Worm (Caenorhabditis elegans) whole organism, mixed stage, embryonic: ENCODE results near the gene hpr-17.

Experiments
- M03D4.4 ChIP-seq: sonication (generic microtip); optimal IDR thresholded peaks from 2 replicates; lab custom pipeline; 2017; ENCODE audit warnings: mild to moderate bottlenecking, missing genetic modification characterization, missing compliant biosample characterization
- bed-3 ChIP-seq: fragments of 200-800 bp; sonication (Bioruptor generic); optimal IDR thresholded peaks from 3 replicates; lab custom pipeline; 2018; ENCODE audit warnings: mild to moderate bottlenecking, missing genetic modification characterization, moderate library complexity, missing compliant biosample characterization
- blmp-1 ChIP-seq: fragments of 150-350 bp; optimal IDR thresholded peaks from 2 replicates; lab custom pipeline; 2014; ENCODE audit warnings: missing biosample characterization, missing genetic modification characterization
- ceh-39 ChIP-seq: fragments of 150-350 bp; optimal IDR thresholded peaks from 2 replicates; lab custom pipeline; 2014; ENCODE audit warnings: missing biosample characterization, missing genetic modification characterization
- ceh-43 ChIP-seq: fragments of 200-800 bp; sonication (Bioruptor generic); optimal IDR thresholded peaks from 2 replicates; lab custom pipeline; 2018; ENCODE audit warnings: mild to moderate bottlenecking, missing genetic modification characterization, moderate library complexity, missing compliant biosample characterization
- ceh-83 ChIP-seq: fragments of 200-800 bp; sonication (Bioruptor generic); optimal IDR thresholded peaks from 2 replicates; lab custom pipeline; 2018; ENCODE audit warnings: mild to moderate bottlenecking, missing genetic modification characterization, missing compliant biosample characterization
- ces-1 ChIP-seq: fragments of 150-350 bp; optimal IDR thresholded peaks from 2 replicates; lab custom pipeline; 2014; ENCODE audit warnings: missing biosample characterization, missing genetic modification reagents, missing genetic modification characterization
- cnd-1 ChIP-seq: fragments of 200-800 bp; sonication (Bioruptor generic); optimal IDR thresholded peaks from 2 replicates; lab custom pipeline; 2018; ENCODE audit warnings: mild to moderate bottlenecking, missing genetic modification characterization, missing compliant biosample characterization
- drap-1 ChIP-seq: fragments of 200-800 bp; sonication (Bioruptor generic); optimal IDR thresholded peaks from 3 replicates; lab custom pipeline; 2018; ENCODE audit warnings: mild to moderate bottlenecking, missing genetic modification characterization, missing compliant biosample characterization
- elt-1 ChIP-seq: sonication (generic microtip); optimal IDR thresholded peaks from 2 replicates; lab custom pipeline; 2017; ENCODE audit warnings: missing genetic modification characterization, mild to moderate bottlenecking, missing compliant biosample characterization, antibody characterized with exemption, moderate library complexity, borderline replicate concordance; ENCODE audit not compliant: insufficient read depth
- elt-3 ChIP-seq: fragments of 150-350 bp; optimal IDR thresholded peaks from 2 replicates; lab custom pipeline; 2014; ENCODE audit warnings: missing biosample characterization, missing genetic modification characterization
- flh-1 ChIP-seq: fragments of 200-800 bp; sonication (Bioruptor generic); optimal IDR thresholded peaks from 2 replicates; lab custom pipeline; 2018; ENCODE audit warnings: mild to moderate bottlenecking, missing genetic modification characterization, moderate library complexity, missing compliant biosample characterization
- ham-2 ChIP-seq: fragments of 200-800 bp; sonication (Bioruptor generic); optimal IDR thresholded peaks from 2 replicates; lab custom pipeline; 2018; ENCODE audit warnings: mild to moderate bottlenecking, missing genetic modification characterization, missing compliant biosample characterization
- hlh-1 ChIP-seq: fragments of 150-350 bp; optimal IDR thresholded peaks from 2 replicates; lab custom pipeline; 2014; ENCODE audit warnings: missing biosample characterization, missing genetic modification reagents, missing genetic modification characterization
- lin-32 ChIP-seq: fragments of 200-800 bp; sonication (Bioruptor generic); optimal IDR thresholded peaks from 2 replicates; lab custom pipeline; 2018; ENCODE audit warnings: mild to moderate bottlenecking, missing genetic modification characterization, missing compliant biosample characterization
- lsy-2 ChIP-seq: fragments of 150-350 bp; optimal IDR thresholded peaks from 2 replicates; lab custom pipeline; 2014; ENCODE audit warnings: missing biosample characterization, missing genetic modification characterization
- mab-5 ChIP-seq: fragments of 150-350 bp; optimal IDR thresholded peaks from 2 replicates; lab custom pipeline; 2014; ENCODE audit warnings: missing biosample characterization, missing genetic modification characterization
- mep-1 ChIP-seq: fragments of 150-350 bp; optimal IDR thresholded peaks from 2 replicates; lab custom pipeline; 2017; ENCODE audit warnings: missing biosample characterization, missing genetic modification reagents, missing genetic modification characterization, inconsistent platforms
- mls-2 ChIP-seq: sonication (generic microtip); optimal IDR thresholded peaks from 2 replicates; lab custom pipeline; 2016; ENCODE audit warnings: mild to moderate bottlenecking, missing genetic modification characterization, moderate library complexity, missing compliant biosample characterization
- nhr-12 ChIP-seq: fragments of 150-350 bp; optimal IDR thresholded peaks from 2 replicates; lab custom pipeline; 2014; ENCODE audit warnings: missing biosample characterization, missing genetic modification characterization
- nhr-2 ChIP-seq: fragments of 150-350 bp; optimal IDR thresholded peaks from 2 replicates; lab custom pipeline; 2014; ENCODE audit warnings: missing biosample characterization, missing genetic modification characterization
- nhr-237 ChIP-seq: fragments of 150-350 bp; optimal IDR thresholded peaks from 2 replicates; lab custom pipeline; 2014; ENCODE audit warnings: missing biosample characterization, missing genetic modification characterization
- nhr-28 ChIP-seq: fragments of 150-350 bp; optimal IDR thresholded peaks from 2 replicates; lab custom pipeline; 2014; ENCODE audit warnings: missing biosample characterization, missing genetic modification characterization
- nhr-76 ChIP-seq: sonication (generic microtip); optimal IDR thresholded peaks from 2 replicates; lab custom pipeline; 2017; ENCODE audit warnings: missing biosample characterization, missing genetic modification characterization
- pha-4 ChIP-seq: fragments of 150-350 bp; optimal IDR thresholded peaks from 2 replicates; lab custom pipeline; 2018; ENCODE audit warnings: missing biosample characterization, missing genetic modification reagents, missing genetic modification characterization
- sem-2 ChIP-seq: fragments of 200-800 bp; sonication (Bioruptor generic); optimal IDR thresholded peaks from 2 replicates; lab custom pipeline; 2018; ENCODE audit warnings: mild to moderate bottlenecking, missing genetic modification characterization, missing compliant biosample characterization
- snpc-4 ChIP-seq: fragments of 150-350 bp; optimal IDR thresholded peaks from 2 replicates; lab custom pipeline; 2014; ENCODE audit warnings: missing biosample characterization, missing genetic modification characterization
- sptf-1 ChIP-seq: sonication (generic microtip); optimal IDR thresholded peaks from 2 replicates; lab custom pipeline; 2017; ENCODE audit warnings: mild to moderate bottlenecking, missing genetic modification characterization, moderate library complexity, missing compliant biosample characterization
- tbx-8 ChIP-seq: fragments of 200-800 bp; sonication (Bioruptor generic); optimal IDR thresholded peaks from 2 replicates; lab custom pipeline; 2018; ENCODE audit warnings: mild to moderate bottlenecking, missing genetic modification characterization, moderate library complexity, missing compliant biosample characterization
- unc-120 ChIP-seq: sonication (generic microtip); optimal IDR thresholded peaks from 2 replicates; lab custom pipeline; 2017; ENCODE audit warnings: missing genetic modification characterization, missing compliant biosample characterization; ENCODE audit not compliant: poor library complexity, severe bottlenecking
- unc-39 ChIP-seq: fragments of 150-350 bp; optimal IDR thresholded peaks from 2 replicates; lab custom pipeline; 2014; ENCODE audit warnings: missing biosample characterization, missing genetic modification characterization
- unc-62 ChIP-seq: fragments of 150-350 bp; optimal IDR thresholded peaks from 2 replicates; lab custom pipeline; 2014; ENCODE audit warnings: missing biosample characterization, missing genetic modification reagents, missing genetic modification characterization
- zip-8 ChIP-seq: fragments of 150-350 bp; optimal IDR thresholded peaks from 2 replicates; lab custom pipeline; 2014; ENCODE audit warnings: missing biosample characterization, missing genetic modification characterization
- ztf-11 ChIP-seq: fragments of 150-350 bp; optimal IDR thresholded peaks from 2 replicates; lab custom pipeline; 2014; ENCODE audit warnings: missing biosample characterization, missing genetic modification characterization

hpr-17 gene

DNA sequence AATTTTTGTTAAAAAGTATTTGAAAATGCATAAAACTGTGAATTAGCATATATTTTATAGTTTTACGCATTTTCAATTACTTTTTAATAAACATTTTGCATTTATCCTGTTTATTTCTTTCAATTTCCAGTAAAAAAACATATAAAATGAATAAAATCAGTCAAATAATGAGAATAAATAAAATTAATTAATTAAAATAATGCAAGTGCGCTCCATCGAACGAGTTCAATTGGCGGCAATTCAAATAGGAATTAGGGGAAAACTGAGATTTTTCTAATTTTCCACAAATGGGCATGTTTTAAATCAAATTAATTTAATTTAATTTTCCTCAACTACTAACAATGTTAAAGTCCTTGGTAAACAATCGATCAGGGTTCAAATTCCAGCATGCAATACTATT is 776 bp downstream of the hpr-17 start:
- no peak for TF ChIP-seq nhr-2 (tag; lab: Kevin White, UChicago)
- no peak for TF ChIP-seq elt-3 (tag; lab: Kevin White, UChicago)
- no peak for TF ChIP-seq ceh-39 (tag; lab: Kevin White, UChicago)
- no peak for TF ChIP-seq elt-1 (tag; lab: Kevin White, UChicago)
- no peak for TF ChIP-seq hlh-1 (tag; lab: Kevin White, UChicago)
- TF ChIP-seq zip-8 (tag; lab: Kevin White, UChicago): no peak
- no peak for TF ChIP-seq sptf-1
- TF ChIP-seq unc-120: no peak
- no peak for TF ChIP-seq nhr-237 (tag; lab: Kevin White, UChicago)
- TF ChIP-seq ztf-11: no peak
- no peak for TF ChIP-seq ces-1 (GFP tag; lab: Kevin White, UChicago)
- no peak for TF ChIP-seq M03D4.4 (tag; lab: Kevin White, UChicago)
- TF ChIP-seq snpc-4 (tag; lab: Kevin White, UChicago): no peak

ce11 chrII:13153299-13153698 is 3.5 kb downstream of the hpr-17 start, which contains the start of gene spe-18:
Gene spe-18, minus strand, starts transcription at chrII:13153399.
- TF ChIP-seq bed-3: no peak
- TF ChIP-seq lin-32: no peak
- TF ChIP-seq mls-2: no peak
- no peak for TF ChIP-seq ham-2 (GFP tag; lab: Kevin White, UChicago)
- TF ChIP-seq nhr-12 (tag; lab: Kevin White, UChicago): no peak
- TF ChIP-seq elt-3 (tag; lab: Kevin White, UChicago): no peak
- no peak for TF ChIP-seq sptf-1
- TF ChIP-seq elt-1 (tag; lab: Kevin White, UChicago): no peak

DNA sequence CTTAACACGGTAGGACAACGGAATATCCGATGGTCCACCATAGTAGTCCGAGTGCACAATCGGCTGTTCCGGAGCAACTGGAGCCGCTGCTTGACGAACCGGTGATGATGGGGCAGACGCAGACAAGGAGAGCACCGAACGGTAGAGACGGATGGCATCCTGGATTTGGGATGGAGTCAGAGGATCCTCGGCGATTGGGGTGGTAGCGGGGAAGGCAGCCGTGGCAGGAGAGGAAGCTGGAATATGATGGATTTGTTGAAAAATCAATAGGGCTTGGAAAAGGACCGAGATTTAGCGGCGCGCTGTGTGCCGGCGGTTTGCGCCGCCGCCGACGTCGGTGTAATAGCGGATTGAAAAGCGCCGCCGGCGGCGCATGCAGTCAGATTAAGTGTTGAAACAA is 4.4 kb downstream of the hpr-17 start:
- TF ChIP-seq nhr-12 (tag; lab: Kevin White, UChicago) (no peak), tbx-8 (GFP tag; lab: Kevin White, UChicago) (no peak), flh-1 (GFP tag; lab: Kevin White, UChicago) (no peak), lsy-2 (tag; lab: Kevin White, UChicago) (no peak), pha-4 (no peak), nhr-237 (tag; lab: Kevin White, UChicago) (no peak), mls-2 (no peak)
- TF ChIP-seq, all 35 proteins: peak for 0

DNA sequence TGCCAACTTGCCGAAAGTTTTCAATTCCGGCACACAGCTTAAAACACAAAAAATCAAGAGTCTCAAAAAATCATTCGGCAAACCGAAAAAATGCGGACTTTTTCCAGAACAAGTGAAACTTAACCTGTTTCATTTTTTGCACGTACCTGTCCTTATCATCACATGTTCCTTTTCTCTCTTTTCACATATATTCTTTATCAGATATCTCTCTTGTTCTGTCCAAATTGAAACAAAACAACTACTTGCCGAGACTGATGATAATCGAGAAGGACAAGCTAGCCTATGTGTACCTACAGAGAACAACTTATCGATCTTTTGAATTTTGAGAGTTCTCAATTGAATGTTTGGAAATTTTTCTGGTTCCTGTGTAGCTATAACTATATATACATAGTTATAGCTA is 6.9 kb downstream of the hpr-17 start:
- TF ChIP-seq M03D4.4 (tag; lab: Kevin White, UChicago): no peak

- no peak for TF ChIP-seq blmp-1
- TF ChIP-seq lin-32: no peak
- TF ChIP-seq nhr-28 (tag; lab: Kevin White, UChicago): no peak
- no peak for TF ChIP-seq elt-1 (tag; lab: Kevin White, UChicago)
- no peak for TF ChIP-seq snpc-4 (tag; lab: Kevin White, UChicago)
- TF ChIP-seq unc-120: no peak
- TF ChIP-seq zip-8 (tag; lab: Kevin White, UChicago): no peak
- TF ChIP-seq unc-62 (GFP tag; lab: Kevin White, UChicago): no peak
- no peak for TF ChIP-seq ceh-39 (tag; lab: Kevin White, UChicago)
- TF ChIP-seq elt-3 (tag; lab: Kevin White, UChicago): no peak
- no peak for TF ChIP-seq tbx-8 (GFP tag; lab: Kevin White, UChicago)
- TF ChIP-seq unc-39 (tag; lab: Kevin White, UChicago): no peak
- no peak for TF ChIP-seq lsy-2 (tag; lab: Kevin White, UChicago)
- TF ChIP-seq ceh-43: no peak
- TF ChIP-seq cnd-1 (tag; lab: Kevin White, UChicago): no peak
- no peak for TF ChIP-seq ztf-11
- TF ChIP-seq sem-2 (GFP tag; lab: Kevin White, UChicago): no peak
- no peak for TF ChIP-seq sptf-1
Observed at ce11 chrII:13148247-13148646, 8.6 kb downstream of the hpr-17 start.

- TF ChIP-seq M03D4.4 (tag; lab: Kevin White, UChicago): no peak
- no peak for TF ChIP-seq blmp-1
- no peak for TF ChIP-seq flh-1 (GFP tag; lab: Kevin White, UChicago)
- no peak for TF ChIP-seq lin-32
- TF ChIP-seq cnd-1 (tag; lab: Kevin White, UChicago): no peak
- no peak for TF ChIP-seq sem-2 (GFP tag; lab: Kevin White, UChicago)
- no peak for TF ChIP-seq unc-39 (tag; lab: Kevin White, UChicago)
- TF ChIP-seq mab-5 (tag; lab: Kevin White, UChicago): no peak
- no peak for TF ChIP-seq unc-62 (GFP tag; lab: Kevin White, UChicago)
- no peak for TF ChIP-seq tbx-8 (GFP tag; lab: Kevin White, UChicago)
- no peak for TF ChIP-seq drap-1
- TF ChIP-seq mep-1: no peak
- TF ChIP-seq nhr-28 (tag; lab: Kevin White, UChicago): no peak
- TF ChIP-seq ztf-11: no peak
- TF ChIP-seq ceh-83: no peak
- no peak for TF ChIP-seq nhr-76 (tag; lab: Kevin White, UChicago)
- TF ChIP-seq nhr-237 (tag; lab: Kevin White, UChicago): no peak
- no peak for TF ChIP-seq snpc-4 (tag; lab: Kevin White, UChicago)
- no peak for TF ChIP-seq mls-2
Observed at ce11 chrII:13145204-13145603, 11.6 kb downstream of the hpr-17 start, which contains the start of gene mltn-1. Gene mltn-1, minus strand, starts transcription at chrII:13145225.
